Worm (Caenorhabditis elegans): ENCODE measurements around the gene srh-212.

- TF ChIP-seq skn-1 (tag; optimal IDR thresholded peaks at IDR 0.05) (no peak), pha-4 (tag; optimal IDR thresholded peaks at IDR 0.05) (no peak), nhr-11 (tag; optimal IDR thresholded peaks at IDR 0.05) (no peak), fos-1 (tag; optimal IDR thresholded peaks at IDR 0.05) (no peak), ama-1 (optimal IDR thresholded peaks at IDR 0.05) (no peak), elt-1 (tag; optimal IDR thresholded peaks at IDR 0.05) (no peak), nhr-67 (tag; optimal IDR thresholded peaks at IDR 0.05) (no peak), nfya-1 (tag; optimal IDR thresholded peaks at IDR 0.05; ENCODE audit: insufficient read depth) (no peak), pqm-1 (tag; optimal IDR thresholded peaks at IDR 0.05) (no peak)
Measured at ce11 chrV:3639873-3640272, 42.9 kb upstream of the srh-212 start.
